Worm (Caenorhabditis elegans): ENCODE data around the gene K11D12.11.

Gene K11D12.11

ce11 chrV:5050073-5050599, 10.7 kb upstream of the K11D12.11 start:
- TF ChIP-seq nhr-237 (tag; optimal IDR thresholded peaks at IDR 0.05) (no peak), ces-1 (GFP tag; optimal IDR thresholded peaks at IDR 0.05) (no peak), nhr-85 (tag) (no peak), grh-1 (GFP tag; IDR thresholded peaks at IDR 0.05) (no peak), elt-3 (tag; optimal IDR thresholded peaks at IDR 0.05) (no peak), elt-2 (tag; optimal IDR thresholded peaks at IDR 0.05) (no peak), efl-1 (optimal IDR thresholded peaks at IDR 0.05) (no peak), efl-1 (GFP tag; optimal IDR thresholded peaks at IDR 0.05 in 1 of 2) (peak in 1 of 2 experiments; percentile 40), blmp-1 (tag; optimal IDR thresholded peaks at IDR 0.05) (no peak), ceh-8 (GFP tag; optimal IDR thresholded peaks at IDR 0.05) (no peak), hlh-4 (tag; optimal IDR thresholded peaks at IDR 0.05) (no peak), egl-13 (tag; optimal IDR thresholded peaks at IDR 0.05) (no peak), sox-4 (tag; optimal IDR thresholded peaks at IDR 0.05) (no peak), ceh-63 (GFP tag; optimal IDR thresholded peaks at IDR 0.05) (peak; percentile 50), lir-3 (tag; optimal IDR thresholded peaks at IDR 0.05; ENCODE audit: poor library complexity) (no peak), sup-37 (GFP tag; optimal IDR thresholded peaks at IDR 0.05) (no peak), isw-1 (GFP tag; IDR thresholded peaks at IDR 0.05) (no peak), alr-1 (tag; optimal IDR thresholded peaks at IDR 0.05; ENCODE audit: borderline replicate concordance) (peak; percentile 23), ceh-90 (tag; optimal IDR thresholded peaks at IDR 0.05) (no peak), fkh-10 (GFP tag; optimal IDR thresholded peaks at IDR 0.05) (no peak), unc-98 (GFP tag; IDR thresholded peaks at IDR 0.05) (no peak), swsn-7 (tag; optimal IDR thresholded peaks at IDR 0.05) (no peak), lsy-2 (tag; optimal IDR thresholded peaks at IDR 0.05) (no peak)

ce11 chrV:5049333-5049942, 10.0 kb upstream of the K11D12.11 start, which contains the start of the genes pqn-51 and K11D12.14:
pqn-51 (plus strand) TSS chrV:5049607.
K11D12.14 (plus strand) TSS chrV:5049636.
- peak; percentile 92 for TF ChIP-seq isw-1 (GFP tag; IDR thresholded peaks at IDR 0.05)
- peak; percentile 74 for TF ChIP-seq aly-2 (tag; optimal IDR thresholded peaks at IDR 0.05)
- peak; percentile 91 for TF ChIP-seq lin-13 (GFP tag; optimal IDR thresholded peaks at IDR 0.05)
- peak; percentile 98 for TF ChIP-seq nhr-85 (tag)
- TF ChIP-seq lin-35 (GFP tag; optimal IDR thresholded peaks at IDR 0.05), result peak; percentile 95 to 96
- peak; percentile 94 to 95 (median 94) for TF ChIP-seq dpl-1 (GFP tag; optimal IDR thresholded peaks at IDR 0.05)
- TF ChIP-seq fkh-10 (GFP tag; optimal IDR thresholded peaks at IDR 0.05), result peak; percentile 90
- TF ChIP-seq unc-130 (tag; optimal IDR thresholded peaks at IDR 0.05), result peak; percentile 69
- peak; percentile 83 to 96 for TF ChIP-seq lsy-2 (tag; optimal IDR thresholded peaks at IDR 0.05)
- peak; percentile 75 for TF ChIP-seq nhr-237 (tag; optimal IDR thresholded peaks at IDR 0.05)
- TF ChIP-seq sptf-1 (tag; optimal IDR thresholded peaks at IDR 0.05), result no peak
- peak; percentile 78 for TF ChIP-seq C04F5.9 (tag; optimal IDR thresholded peaks at IDR 0.05)
- peak; percentile 92 for TF ChIP-seq unc-86 (tag; optimal IDR thresholded peaks at IDR 0.05)
- TF ChIP-seq rnt-1 (tag; optimal IDR thresholded peaks at IDR 0.05), result peak; percentile 66
- TF ChIP-seq jun-1 (tag; optimal IDR thresholded peaks at IDR 0.05), result peak; percentile 96
- peak; percentile 82 for TF ChIP-seq lin-39 (tag; optimal IDR thresholded peaks at IDR 0.05)
- TF ChIP-seq nhr-76 (tag; optimal IDR thresholded peaks at IDR 0.05), result no peak
- peak; percentile 90 for TF ChIP-seq zip-4 (GFP tag; optimal IDR thresholded peaks at IDR 0.05)
- peak; percentile 96; the same call in 1 of the 2 replicates for TF ChIP-seq ets-5 (GFP tag; IDR thresholded peaks at IDR 0.05)
- TF ChIP-seq ceh-8 (GFP tag; optimal IDR thresholded peaks at IDR 0.05), result peak; percentile 88
- TF ChIP-seq C34B4.2 (tag; optimal IDR thresholded peaks at IDR 0.05), result peak; percentile 51
- peak; percentile 98 for TF ChIP-seq fkh-8 (tag; optimal IDR thresholded peaks at IDR 0.05)
- peak; percentile 96 for TF ChIP-seq mep-1 (tag; optimal IDR thresholded peaks at IDR 0.05)
- peak in 1 of 2 experiments; percentile 74 for TF ChIP-seq egl-27 (tag; optimal IDR thresholded peaks at IDR 0.05)
- TF ChIP-seq nhr-28 (tag; optimal IDR thresholded peaks at IDR 0.05), result no peak
- no peak for TF ChIP-seq ceh-90 (tag; optimal IDR thresholded peaks at IDR 0.05)
- TF ChIP-seq ceh-63 (GFP tag; optimal IDR thresholded peaks at IDR 0.05), result peak; percentile 69
- TF ChIP-seq fos-1 (tag; optimal IDR thresholded peaks at IDR 0.05), result peak; percentile 90
- TF ChIP-seq tbx-2 (tag; optimal IDR thresholded peaks at IDR 0.05), result peak; percentile 98
- TF ChIP-seq ztf-11 (tag; optimal IDR thresholded peaks at IDR 0.05), result peak in 1 of 2 experiments; percentile 60
- TF ChIP-seq skn-1 (tag; optimal IDR thresholded peaks at IDR 0.05), result peak; percentile 84
- TF ChIP-seq unc-62 (GFP tag; optimal IDR thresholded peaks at IDR 0.05), result no peak
- TF ChIP-seq elt-3 (tag; optimal IDR thresholded peaks at IDR 0.05), result peak in 4 of 6 experiments; percentile 32 to 84 (median 57)
- TF ChIP-seq swsn-7 (tag; optimal IDR thresholded peaks at IDR 0.05), result peak; percentile 97
- TF ChIP-seq nhr-71 (tag; optimal IDR thresholded peaks at IDR 0.05), result peak; percentile 99
- peak; percentile 94 for TF ChIP-seq egl-13 (tag; optimal IDR thresholded peaks at IDR 0.05)
- peak; percentile 95 for TF ChIP-seq mab-9 (GFP tag; IDR thresholded peaks at IDR 0.05)
